Fruit fly (Drosophila melanogaster): ENCODE data around the gene Gbeta5.

Gbeta5 gene

dm6 chrX:8112715-8113114 lies 39.4 kb downstream of the Gbeta5 start (continued):
- TF ChIP-seq fd3F (GFP tag; optimal IDR thresholded peaks at IDR 0.05) (peak; percentile 10), CG30403 (GFP tag; optimal IDR thresholded peaks at IDR 0.05) (peak; percentile 30), tgo (GFP tag; IDR thresholded peaks at IDR 0.05) (peak; percentile 38; the same call in 1 of the 3 replicates), CG10147 (GFP tag; optimal IDR thresholded peaks at IDR 0.05) (no peak), CG6791 (GFP tag; IDR thresholded peaks at IDR 0.05; ENCODE audit: partially characterized antibody) (no peak), HHEX (GFP tag; optimal IDR thresholded peaks at IDR 0.05) (peak; percentile 44), BtbVII (GFP tag; optimal IDR thresholded peaks at IDR 0.05) (peak; percentile 34), CG9727 (GFP tag; optimal IDR thresholded peaks at IDR 0.05) (peak; percentile 17), CG11093 (GFP tag; IDR thresholded peaks at IDR 0.05) (no peak), NK7.1 (GFP tag; optimal IDR thresholded peaks at IDR 0.05) (peak; percentile 11), Meics (GFP tag; optimal IDR thresholded peaks at IDR 0.05) (peak; percentile 67), CG15011 (GFP tag; optimal IDR thresholded peaks at IDR 0.05) (peak; percentile 11), bab2 (GFP tag; optimal IDR thresholded peaks at IDR 0.05) (peak; percentile 30), lilli (GFP tag; optimal IDR thresholded peaks at IDR 0.05) (peak; percentile 51), ham (GFP tag; IDR thresholded peaks at IDR 0.05) (0 out of 2 replicates have a peak, but pooled peaks have one; percentile 14), CG14441 (GFP tag; IDR thresholded peaks at IDR 0.05) (peak; percentile 41), CG10366 (GFP tag; IDR thresholded peaks at IDR 0.05) (peak; percentile 28; the same call in 1 of the 2 replicates), CG2678 (tag; optimal IDR thresholded peaks at IDR 0.05) (peak; percentile 57), NfI (GFP tag; optimal IDR thresholded peaks at IDR 0.05) (peak; percentile 39), gsb (GFP tag; IDR thresholded peaks at IDR 0.05) (0 out of 2 replicates have a peak, but pooled peaks have one; percentile 39), hkb (optimal IDR thresholded peaks at IDR 0.05) (no peak), hkb (GFP tag; IDR thresholded peaks at IDR 0.05) (peak; percentile 39; the same call in 1 of the 2 replicates), cas (GFP tag; IDR thresholded peaks at IDR 0.05) (no peak), CG17359 (tag; optimal IDR thresholded peaks at IDR 0.05) (peak; percentile 6), Fer1 (GFP tag; optimal IDR thresholded peaks at IDR 0.05) (peak; percentile 62), MTF-1 (GFP tag; optimal IDR thresholded peaks at IDR 0.05; ENCODE audit: borderline replicate concordance) (no peak), Xbp1 (GFP tag; optimal IDR thresholded peaks at IDR 0.05) (peak; percentile 34), CG32532 (GFP tag; IDR thresholded peaks at IDR 0.05) (peak; percentile 64; the same call in 1 of the 2 replicates), CG9817 (tag; optimal IDR thresholded peaks at IDR 0.05) (peak; percentile 19), ssp (GFP tag; IDR thresholded peaks at IDR 0.05) (no peak), CG1603 (tag; optimal IDR thresholded peaks at IDR 0.05) (no peak), Fer3 (tag; optimal IDR thresholded peaks at IDR 0.05) (peak; percentile 27), lmd (GFP tag; IDR thresholded peaks at IDR 0.05) (peak; percentile 36; the same call in 1 of the 2 replicates), aop (GFP tag; IDR thresholded peaks at IDR 0.05) (no peak), nmo (GFP tag; optimal IDR thresholded peaks at IDR 0.05) (peak; percentile 4), CG11456 (GFP tag; IDR thresholded peaks at IDR 0.05) (0 out of 3 replicates have a peak, but pooled peaks have one; percentile 51), CG10209 (GFP tag; optimal IDR thresholded peaks at IDR 0.05) (peak; percentile 35), Dip3 (GFP tag; optimal IDR thresholded peaks at IDR 0.05) (peak; percentile 2), lov (optimal IDR thresholded peaks at IDR 0.05) (no peak), lov (GFP tag; IDR thresholded peaks at IDR 0.05) (no peak), Hmr (GFP tag; optimal IDR thresholded peaks at IDR 0.05) (peak; percentile 69), CG13775 (GFP tag; optimal IDR thresholded peaks at IDR 0.05) (peak; percentile 32), CG9932 (GFP tag; IDR thresholded peaks at IDR 0.05) (peak; percentile 52), Ada2b (GFP tag; IDR thresholded peaks at IDR 0.05) (peak; percentile 16; the same call in 1 of the 2 replicates), CG15269 (tag; optimal IDR thresholded peaks at IDR 0.05) (peak; percentile 45), CG3847 (GFP tag; IDR thresholded peaks at IDR 0.05) (peak; percentile 45; the same call in 1 of the 2 replicates), gem (tag; optimal IDR thresholded peaks at IDR 0.05) (peak; percentile 55), CG18599 (GFP tag; optimal IDR thresholded peaks at IDR 0.05) (peak; percentile 59), Hr51 (GFP tag; optimal IDR thresholded peaks at IDR 0.05) (peak in 1 of 2 experiments; percentile 42), CG6765 (GFP tag; optimal IDR thresholded peaks at IDR 0.05) (peak; percentile 21)

Measured in whole organism, embryonic.